Worm (Caenorhabditis elegans): Measurements from ENCODE around the gene smf-2.

The smf-2 gene

DNA sequence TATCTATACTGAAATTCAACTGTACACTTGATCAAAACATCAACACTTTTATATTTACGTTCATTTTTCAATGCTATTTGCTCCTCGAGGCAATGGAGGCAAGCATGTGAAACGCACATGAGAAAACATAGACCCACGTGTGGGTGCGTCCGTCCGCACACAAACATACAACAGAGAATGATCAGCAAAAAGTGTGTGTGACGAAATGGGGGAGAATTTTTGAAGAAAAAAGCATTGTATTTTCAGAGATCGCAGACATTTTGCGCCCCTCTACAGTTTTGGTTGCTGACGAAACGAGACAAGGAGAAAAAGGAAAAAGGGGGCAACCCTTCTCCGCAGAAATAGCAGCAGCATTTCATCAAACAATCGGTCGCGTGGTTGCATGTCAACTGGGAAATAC lies 31.6 kb upstream of the smf-2 start (continued):
- TF ChIP-seq unc-62 (GFP tag; optimal IDR thresholded peaks at IDR 0.05) (no peak), blmp-1 (tag; optimal IDR thresholded peaks at IDR 0.05) (peak; percentile 91), nhr-11 (tag; optimal IDR thresholded peaks at IDR 0.05) (peak; percentile 14), nhr-12 (tag; optimal IDR thresholded peaks at IDR 0.05) (no peak), ceh-82 (tag; optimal IDR thresholded peaks at IDR 0.05) (peak; percentile 40 to 65 (median 57)), nhr-77 (tag; optimal IDR thresholded peaks at IDR 0.05) (peak; percentile 93), lin-35 (GFP tag; optimal IDR thresholded peaks at IDR 0.05) (peak; percentile 41 to 86), nhr-47 (tag; optimal IDR thresholded peaks at IDR 0.05) (peak; percentile 87), nhr-76 (tag; optimal IDR thresholded peaks at IDR 0.05) (peak; percentile 53), tlp-1 (tag; optimal IDR thresholded peaks at IDR 0.05) (no peak), unc-130 (tag; optimal IDR thresholded peaks at IDR 0.05) (peak; percentile 69), lir-3 (tag; optimal IDR thresholded peaks at IDR 0.05; ENCODE audit: poor library complexity) (peak; percentile 2), ces-1 (GFP tag; optimal IDR thresholded peaks at IDR 0.05) (no peak), nhr-71 (tag; optimal IDR thresholded peaks at IDR 0.05) (peak; percentile 98), hlh-4 (tag; optimal IDR thresholded peaks at IDR 0.05) (no peak), pqm-1 (tag; optimal IDR thresholded peaks at IDR 0.05) (no peak), hpl-2 (GFP tag; optimal IDR thresholded peaks at IDR 0.05) (peak; percentile 73), lin-13 (GFP tag; optimal IDR thresholded peaks at IDR 0.05) (peak; percentile 62), grh-1 (GFP tag; IDR thresholded peaks at IDR 0.05) (peak; percentile 85), isw-1 (GFP tag; IDR thresholded peaks at IDR 0.05) (no peak; the same call in 1 of the 2 replicates), lin-15B (tag; optimal IDR thresholded peaks at IDR 0.05) (no peak), zag-1 (tag; optimal IDR thresholded peaks at IDR 0.05) (no peak), snu-23 (GFP tag; optimal IDR thresholded peaks at IDR 0.05) (peak; percentile 94), tbx-2 (tag; optimal IDR thresholded peaks at IDR 0.05) (peak; percentile 93), nhr-20 (tag; optimal IDR thresholded peaks at IDR 0.05) (peak; percentile 98), F16B12.6 (tag; optimal IDR thresholded peaks at IDR 0.05) (no peak), dsc-1 (tag; optimal IDR thresholded peaks at IDR 0.05) (peak; percentile 34), jun-1 (tag; optimal IDR thresholded peaks at IDR 0.05) (peak; percentile 91), unc-98 (GFP tag; IDR thresholded peaks at IDR 0.05) (no peak), lin-14 (GFP tag; optimal IDR thresholded peaks at IDR 0.05) (peak; percentile 98), lsy-2 (tag; optimal IDR thresholded peaks at IDR 0.05) (peak; percentile 66 to 88), fkh-4 (tag; optimal IDR thresholded peaks at IDR 0.05; ENCODE audit: borderline replicate concordance) (no peak), sup-37 (GFP tag; optimal IDR thresholded peaks at IDR 0.05) (peak; percentile 71), ztf-4 (tag; optimal IDR thresholded peaks at IDR 0.05) (peak; percentile 72), ceh-63 (GFP tag; optimal IDR thresholded peaks at IDR 0.05) (no peak), mef-2 (tag; optimal IDR thresholded peaks at IDR 0.05) (peak; percentile 26), ztf-11 (tag; optimal IDR thresholded peaks at IDR 0.05) (no peak), efl-1 (optimal IDR thresholded peaks at IDR 0.05) (peak; percentile 45 to 47), efl-1 (GFP tag; optimal IDR thresholded peaks at IDR 0.05 in 1 of 2) (peak; percentile 14 to 86), unc-86 (tag; optimal IDR thresholded peaks at IDR 0.05) (peak; percentile 6), irx-1 (tag; optimal IDR thresholded peaks at IDR 0.05) (peak; percentile 89), unc-30 (tag; optimal IDR thresholded peaks at IDR 0.05) (no peak), nhr-85 (tag) (peak; percentile 100), fos-1 (tag; optimal IDR thresholded peaks at IDR 0.05) (peak; percentile 75), fkh-10 (GFP tag; optimal IDR thresholded peaks at IDR 0.05) (peak; percentile 42), elt-3 (tag; optimal IDR thresholded peaks at IDR 0.05) (peak in 4 of 6 experiments; percentile 36 to 93 (median 76)), ceh-90 (tag; optimal IDR thresholded peaks at IDR 0.05) (no peak), egl-13 (tag; optimal IDR thresholded peaks at IDR 0.05) (peak; percentile 24), egl-27 (tag; optimal IDR thresholded peaks at IDR 0.05) (peak; percentile 91 to 92), ceh-88 (GFP tag; IDR thresholded peaks at IDR 0.05) (peak; percentile 80), pax-3 (tag; optimal IDR thresholded peaks at IDR 0.05) (no peak), mdl-1 (tag; optimal IDR thresholded peaks at IDR 0.05) (peak in 1 of 2 experiments; percentile 99), elt-2 (tag; optimal IDR thresholded peaks at IDR 0.05) (peak; percentile 93), zip-4 (GFP tag; optimal IDR thresholded peaks at IDR 0.05) (peak; percentile 87)
